Worm (Caenorhabditis elegans) whole organism, late embryonic: Measurements from ENCODE around the gene PDB1.1.

Source experiments
- C08G9.2 ChIP-seq: sonication (generic microtip); optimal IDR thresholded peaks from 2 replicates; lab custom pipeline; 2016; ENCODE audit warnings: mild to moderate bottlenecking, missing genetic modification characterization, moderate library complexity, missing compliant biosample characterization
- C38D4.7 ChIP-seq: fragments of 200-800 bp; sonication (Bioruptor generic); optimal IDR thresholded peaks from 2 replicates; lab custom pipeline; 2018; ENCODE audit warnings: mild to moderate bottlenecking, missing genetic modification characterization, moderate library complexity, missing compliant biosample characterization
- F13H6.1 ChIP-seq: sonication (generic microtip); optimal IDR thresholded peaks from 2 replicates; lab custom pipeline; 2016; ENCODE audit warnings: missing genetic modification characterization, missing compliant biosample characterization
- K02D7.2 ChIP-seq: sonication (generic microtip); optimal IDR thresholded peaks from 2 replicates; lab custom pipeline; 2017; ENCODE audit warnings: mild to moderate bottlenecking, missing genetic modification characterization, missing compliant biosample characterization
- K09A11.1 ChIP-seq: sonication (generic microtip); optimal IDR thresholded peaks from 2 replicates; lab custom pipeline; 2017; ENCODE audit warnings: antibody characterized with exemption, mild to moderate bottlenecking, missing genetic modification characterization, missing compliant biosample characterization; ENCODE audit not compliant: insufficient read depth
- Y22D7AL.16 ChIP-seq: sonication (generic microtip); optimal IDR thresholded peaks from 2 replicates; lab custom pipeline; 2016; ENCODE audit warnings: missing genetic modification characterization, missing compliant biosample characterization
- ceh-14 ChIP-seq: sonication (generic microtip); optimal IDR thresholded peaks from 2 replicates; lab custom pipeline; 2016; ENCODE audit warnings: missing genotype, missing genetic modification characterization, missing compliant biosample characterization
- ceh-19 ChIP-seq: fragments of 200-800 bp; sonication (Bioruptor generic); optimal IDR thresholded peaks from 2 replicates; lab custom pipeline; 2018; ENCODE audit warnings: mild to moderate bottlenecking, missing genetic modification characterization, missing compliant biosample characterization
- ceh-2 ChIP-seq: sonication (generic microtip); optimal IDR thresholded peaks from 2 replicates; lab custom pipeline; 2016; ENCODE audit warnings: missing genotype, missing genetic modification characterization, missing compliant biosample characterization
- ceh-22 ChIP-seq: sonication (generic microtip); optimal IDR thresholded peaks from 2 replicates; lab custom pipeline; 2017; ENCODE audit warnings: missing biosample characterization, missing genetic modification characterization
- ceh-34 ChIP-seq: sonication (generic microtip); optimal IDR thresholded peaks from 2 replicates; lab custom pipeline; 2016; ENCODE audit warnings: mild to moderate bottlenecking, missing genetic modification characterization, missing compliant biosample characterization
- ceh-48 ChIP-seq: sonication (generic microtip); optimal IDR thresholded peaks from 2 replicates; lab custom pipeline; 2016; ENCODE audit warnings: missing genetic modification characterization, inconsistent platforms, missing compliant biosample characterization
- ceh-6 ChIP-seq: fragments of 200-800 bp; sonication (Bioruptor generic); optimal IDR thresholded peaks from 2 replicates; lab custom pipeline; 2018; ENCODE audit warnings: mild to moderate bottlenecking, missing genetic modification characterization, missing compliant biosample characterization
- ceh-9 ChIP-seq: sonication (generic microtip); optimal IDR thresholded peaks from 2 replicates; lab custom pipeline; 2016; ENCODE audit warnings: mild to moderate bottlenecking, missing genetic modification characterization, inconsistent platforms, missing compliant biosample characterization
- dve-1 ChIP-seq: sonication (generic microtip); optimal IDR thresholded peaks from 2 replicates; lab custom pipeline; 2017; ENCODE audit warnings: antibody characterized with exemption, mild to moderate bottlenecking, missing genetic modification characterization, missing compliant biosample characterization
- elt-2 ChIP-seq: sonication (generic microtip); optimal IDR thresholded peaks from 2 replicates; lab custom pipeline; 2016; ENCODE audit warnings: missing genetic modification reagents, missing genetic modification characterization, missing compliant biosample characterization
- elt-4 ChIP-seq: sonication (generic microtip); optimal IDR thresholded peaks from 2 replicates; lab custom pipeline; 2016; ENCODE audit warnings: missing genetic modification characterization, missing compliant biosample characterization
- ets-4 ChIP-seq: sonication (generic microtip); optimal IDR thresholded peaks from 2 replicates; lab custom pipeline; 2016; ENCODE audit warnings: missing genetic modification characterization, missing compliant biosample characterization
- fax-1 ChIP-seq: sonication (generic microtip); optimal IDR thresholded peaks from 2 replicates; lab custom pipeline; 2016; ENCODE audit warnings: missing genotype, missing genetic modification characterization, missing compliant biosample characterization
- fkh-6 ChIP-seq: sonication (generic microtip); optimal IDR thresholded peaks from 2 replicates; lab custom pipeline; 2016; ENCODE audit warnings: missing genetic modification characterization, missing compliant biosample characterization
- hlh-6 ChIP-seq: sonication (generic microtip); optimal IDR thresholded peaks from 2 replicates; lab custom pipeline; 2016; ENCODE audit warnings: missing genotype, missing genetic modification characterization, missing compliant biosample characterization
- lim-6 ChIP-seq: sonication (generic microtip); optimal IDR thresholded peaks from 2 replicates; lab custom pipeline; 2016; ENCODE audit warnings: missing genetic modification characterization, missing compliant biosample characterization
- madf-2 ChIP-seq: sonication (generic microtip); optimal IDR thresholded peaks from 2 replicates; lab custom pipeline; 2017; ENCODE audit warnings: missing genetic modification characterization, missing compliant biosample characterization
- nfya-1 ChIP-seq: sonication (generic microtip); optimal IDR thresholded peaks from 2 replicates; lab custom pipeline; 2017; ENCODE audit warnings: missing genetic modification characterization, mild to moderate bottlenecking, missing compliant biosample characterization, antibody characterized with exemption, moderate library complexity
- nhr-232 ChIP-seq: sonication (generic microtip); optimal IDR thresholded peaks from 2 replicates; lab custom pipeline; 2016; ENCODE audit warnings: missing genetic modification characterization, missing compliant biosample characterization
- odd-2 ChIP-seq: sonication (generic microtip); optimal IDR thresholded peaks from 2 replicates; lab custom pipeline; 2017; ENCODE audit warnings: antibody characterized with exemption, mild to moderate bottlenecking, missing genetic modification characterization, missing compliant biosample characterization
- pag-3 ChIP-seq: sonication (generic microtip); optimal IDR thresholded peaks from 2 replicates; lab custom pipeline; 2016; ENCODE audit warnings: missing compliant biosample characterization, missing genetic modification characterization, borderline replicate concordance
- pqm-1 ChIP-seq: sonication (generic microtip); optimal IDR thresholded peaks from 2 replicates; lab custom pipeline; 2016; ENCODE audit warnings: missing genetic modification characterization, missing compliant biosample characterization
- pros-1 ChIP-seq: fragments of 150-350 bp; optimal IDR thresholded peaks from 2 replicates; lab custom pipeline; 2014; ENCODE audit warnings: missing biosample characterization, missing genetic modification reagents, missing genetic modification characterization
- ref-2 ChIP-seq: sonication (generic microtip); optimal IDR thresholded peaks from 2 replicates; lab custom pipeline; 2016; ENCODE audit warnings: missing genetic modification characterization, missing compliant biosample characterization
- rnt-1 ChIP-seq: sonication (generic microtip); optimal IDR thresholded peaks from 2 replicates; lab custom pipeline; 2016; ENCODE audit warnings: missing genetic modification characterization, missing compliant biosample characterization
- sdc-2 ChIP-seq: sonication (generic microtip); optimal IDR thresholded peaks from 2 replicates; lab custom pipeline; 2016; ENCODE audit warnings: missing genotype, missing genetic modification characterization, missing compliant biosample characterization
- syd-9 ChIP-seq: sonication (generic microtip); optimal IDR thresholded peaks from 2 replicates; lab custom pipeline; 2016; ENCODE audit warnings: mild to moderate bottlenecking, missing genetic modification characterization, moderate library complexity, missing compliant biosample characterization
- unc-3 ChIP-seq, 2 experiments: fragments of 200-800 bp in 1 of 2; sonication (Bioruptor generic) in 1 of 2; sonication (generic microtip) in 1 of 2; conservative IDR thresholded peaks in 1 of 2; optimal IDR thresholded peaks in 1 of 2; 2 replicates each; pipeline versions ENCODE4 v1.3.6 to Lab custom; 2016 to 2022; ENCODE audit warnings: missing compliant biosample characterization in 2 of 2, missing genetic modification characterization in 2 of 2, missing genetic modification reagents in 1 of 2
- unc-42 ChIP-seq: sonication (generic microtip); optimal IDR thresholded peaks from 2 replicates; lab custom pipeline; 2016; ENCODE audit warnings: missing genotype, missing genetic modification characterization, missing compliant biosample characterization
- unc-86 ChIP-seq: sonication (generic microtip); optimal IDR thresholded peaks from 2 replicates; lab custom pipeline; 2016; ENCODE audit warnings: missing genetic modification characterization, missing compliant biosample characterization
- ztf-16 ChIP-seq: sonication (generic microtip); optimal IDR thresholded peaks from 2 replicates; lab custom pipeline; 2017; ENCODE audit warnings: missing genetic modification characterization, missing compliant biosample characterization

PDB1.1 gene

DNA sequence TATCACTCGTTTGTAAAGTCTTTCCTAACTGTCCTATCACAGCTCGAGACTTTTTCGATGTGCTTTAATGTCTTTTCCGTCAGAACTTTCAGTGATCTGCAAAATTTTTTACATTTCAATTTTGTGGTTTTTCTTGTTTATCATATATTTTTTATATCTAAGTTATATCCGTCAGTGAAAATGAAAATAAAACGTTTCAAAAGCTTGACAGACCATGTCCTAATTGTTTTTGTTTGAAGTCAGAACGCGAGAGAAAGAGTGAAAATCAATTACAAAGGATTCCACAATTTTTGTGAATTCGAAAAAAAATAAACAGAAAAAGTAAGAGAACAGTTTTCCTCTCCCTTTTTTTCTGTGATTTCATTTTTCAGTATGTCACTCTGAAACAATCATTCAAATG lies 10.7 kb downstream of the PDB1.1 start, which contains the start of gene F46C8.1:
Gene F46C8.1 (plus strand): TSS at position 301 of the 400 bp plus-strand sequence.
- TF ChIP-seq C38D4.7 (GFP tag; lab: Kevin White, UChicago): no peak
- TF ChIP-seq dve-1 (tag; lab: Kevin White, UChicago): no peak
- no peak for TF ChIP-seq unc-86
- TF ChIP-seq ets-4 (tag; lab: Kevin White, UChicago): no peak
- TF ChIP-seq ceh-22 (tag; lab: Kevin White, UChicago): no peak
- no peak for TF ChIP-seq nfya-1 (tag; lab: Kevin White, UChicago)
- TF ChIP-seq elt-4 (tag; lab: Kevin White, UChicago): no peak
- TF ChIP-seq odd-2 (tag; lab: Kevin White, UChicago): no peak
- no peak for TF ChIP-seq ztf-16 (tag; lab: Kevin White, UChicago)
- no peak for TF ChIP-seq K09A11.1
- no peak for TF ChIP-seq nhr-232 (tag; lab: Kevin White, UChicago)
- TF ChIP-seq ceh-48 (tag; lab: Kevin White, UChicago): no peak
- no peak for TF ChIP-seq lim-6 (tag; lab: Kevin White, UChicago)
- no peak for TF ChIP-seq pag-3 (tag; lab: Kevin White, UChicago)
- no peak for TF ChIP-seq ceh-14 (tag; lab: Kevin White, UChicago)
- TF ChIP-seq elt-2: no peak
- TF ChIP-seq F13H6.1 (tag; lab: Kevin White, UChicago): no peak
- TF ChIP-seq ceh-2 (tag; lab: Kevin White, UChicago): no peak

- TF ChIP-seq unc-42 (tag; lab: Kevin White, UChicago) (no peak), pros-1 (tag; lab: Kevin White, UChicago) (no peak), ceh-19 (GFP tag; lab: Kevin White, UChicago) (no peak), C38D4.7 (GFP tag; lab: Kevin White, UChicago) (no peak), lim-6 (tag; lab: Kevin White, UChicago) (no peak), C08G9.2 (tag; lab: Kevin White, UChicago) (no peak), ceh-14 (tag; lab: Kevin White, UChicago) (no peak), pqm-1 (tag; lab: Kevin White, UChicago) (no peak), F13H6.1 (tag; lab: Kevin White, UChicago) (no peak), syd-9 (tag; lab: Kevin White, UChicago) (no peak), Y22D7AL.16 (tag; lab: Kevin White, UChicago) (no peak), ref-2 (tag; lab: Kevin White, UChicago) (no peak), ceh-6 (GFP tag; lab: Kevin White, UChicago) (no peak), madf-2 (tag; lab: Kevin White, UChicago) (no peak), sdc-2 (tag; lab: Kevin White, UChicago) (no peak), ceh-22 (tag; lab: Kevin White, UChicago) (no peak), fax-1 (tag; lab: Kevin White, UChicago) (no peak)
Measured at ce11 chrX:7547696-7548095, 11.2 kb downstream of the PDB1.1 start.

DNA sequence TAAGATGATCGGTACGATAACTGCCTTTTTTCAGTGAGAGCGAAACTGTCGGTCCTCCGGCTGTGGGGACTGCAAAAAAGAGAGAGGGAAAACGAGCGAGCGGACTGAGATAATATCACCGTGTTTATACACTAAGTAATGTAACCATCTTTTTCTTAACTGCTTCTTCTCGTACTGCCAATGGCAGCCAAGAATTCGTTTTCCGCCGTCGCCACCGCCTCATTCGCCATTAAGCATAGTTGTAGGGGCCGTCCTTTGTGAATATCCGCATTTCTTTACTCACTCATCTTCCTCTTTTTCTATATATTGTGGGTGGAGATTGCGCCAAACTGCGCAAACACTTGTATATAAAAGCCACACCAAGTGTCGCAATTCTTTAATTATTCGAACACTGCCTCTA lies 12.4 kb downstream of the PDB1.1 start, which contains the start of gene col-174:
Gene col-174 (plus strand): TSS at position 301 of the 400 bp plus-strand sequence.
- TF ChIP-seq pag-3 (tag; lab: Kevin White, UChicago): no peak
- TF ChIP-seq ceh-9: no peak
- no peak for TF ChIP-seq rnt-1 (tag; lab: Kevin White, UChicago)
- no peak for TF ChIP-seq unc-3 (GFP tag; conservative IDR thresholded peaks at IDR 0.05; lab: Robert Waterston, UW)
- TF ChIP-seq unc-3 (tag; optimal IDR thresholded peaks at IDR 0.05; lab: Kevin White, UChicago): no peak
- TF ChIP-seq ceh-14 (tag; lab: Kevin White, UChicago): no peak
- no peak for TF ChIP-seq C38D4.7 (GFP tag; lab: Kevin White, UChicago)
- TF ChIP-seq fkh-6: no peak
- no peak for TF ChIP-seq ceh-48 (tag; lab: Kevin White, UChicago)
- TF ChIP-seq hlh-6 (tag; lab: Kevin White, UChicago): no peak
- TF ChIP-seq sdc-2 (tag; lab: Kevin White, UChicago): no peak
- TF ChIP-seq K02D7.2 (tag; lab: Kevin White, UChicago): no peak
- no peak for TF ChIP-seq ztf-16 (tag; lab: Kevin White, UChicago)
- TF ChIP-seq ceh-34 (tag; lab: Kevin White, UChicago): no peak
- TF ChIP-seq, all 69 proteins: peak for 0
